Worm (Caenorhabditis elegans) whole organism, early embryonic: ENCODE results near the gene Y25C1A.13.

Experiments used
- B0310.2 ChIP-seq: sonication (generic microtip); optimal IDR thresholded peaks from 2 replicates; lab custom pipeline; 2016; ENCODE audit warnings: mild to moderate bottlenecking, missing genetic modification characterization, missing compliant biosample characterization
- F13C5.2 ChIP-seq: sonication (generic microtip); optimal IDR thresholded peaks from 2 replicates; lab custom pipeline; 2017; ENCODE audit warnings: mild to moderate bottlenecking, missing genetic modification characterization, inconsistent platforms, missing compliant biosample characterization
- aly-1 ChIP-seq: sonication (generic microtip); optimal IDR thresholded peaks from 2 replicates; lab custom pipeline; 2016; ENCODE audit warnings: missing genetic modification characterization, missing compliant biosample characterization
- ama-1 ChIP-seq: fragments of 150-350 bp; optimal IDR thresholded peaks from 2 replicates; lab custom pipeline; 2014
- ceh-13 ChIP-seq: fragments of 200-800 bp; sonication (Bioruptor generic); optimal IDR thresholded peaks from 2 replicates; lab custom pipeline; 2018; ENCODE audit warnings: mild to moderate bottlenecking, missing genetic modification characterization, missing compliant biosample characterization
- ceh-36 ChIP-seq: sonication (generic microtip); optimal IDR thresholded peaks from 2 replicates; lab custom pipeline; 2016; ENCODE audit warnings: missing genetic modification characterization, inconsistent platforms, missing compliant biosample characterization
- ets-7 ChIP-seq: sonication (generic microtip); optimal IDR thresholded peaks from 2 replicates; lab custom pipeline; 2016; ENCODE audit warnings: missing genotype, missing genetic modification characterization, missing compliant biosample characterization
- flt-1 ChIP-seq: fragments of 200-800 bp; sonication (Bioruptor generic); IDR thresholded peaks from 2 replicates; pipeline ENCODE4 v1.3.6; 2022; ENCODE audit warnings: missing genetic modification characterization, missing compliant biosample characterization
- hmbx-1 ChIP-seq: sonication (generic microtip); optimal IDR thresholded peaks from 2 replicates; lab custom pipeline; 2016; ENCODE audit warnings: mild to moderate bottlenecking, missing genetic modification characterization, missing compliant biosample characterization
- hmg-4 ChIP-seq: fragments of 200-800 bp; sonication (Bioruptor generic); optimal IDR thresholded peaks from 2 replicates; lab custom pipeline; 2018; ENCODE audit warnings: mild to moderate bottlenecking, missing genetic modification characterization, missing compliant biosample characterization
- hnd-1 ChIP-seq: sonication (generic microtip); optimal IDR thresholded peaks from 2 replicates; lab custom pipeline; 2016; ENCODE audit warnings: missing genetic modification characterization, missing compliant biosample characterization
- pes-1 ChIP-seq: fragments of 200-800 bp; sonication (Bioruptor generic); IDR thresholded peaks from 2 replicates; pipeline ENCODE4 v1.3.6; 2022; ENCODE audit warnings: missing genetic modification reagents, missing genetic modification characterization, missing compliant biosample characterization
- scrt-1 ChIP-seq: fragments of 200-800 bp; sonication (Bioruptor generic); IDR thresholded peaks from 2 replicates; pipeline ENCODE4 v1.3.6; 2022; ENCODE audit warnings: missing genetic modification characterization, missing compliant biosample characterization
- sea-1 ChIP-seq: fragments of 200-800 bp; sonication (Bioruptor generic); conservative IDR thresholded peaks from 2 replicates; pipeline ENCODE4 v1.3.6; 2022; ENCODE audit warnings: missing genetic modification characterization, missing compliant biosample characterization
- tbx-11 ChIP-seq: fragments of 200-800 bp; sonication (Bioruptor generic); IDR thresholded peaks from 2 replicates; pipeline ENCODE4 v1.3.6; 2022; ENCODE audit warnings: missing genetic modification characterization, missing compliant biosample characterization
- tbx-37 ChIP-seq: fragments of 200-800 bp; sonication (Bioruptor generic); conservative IDR thresholded peaks from 2 replicates; pipeline ENCODE4 v1.3.6; 2022; ENCODE audit warnings: missing genetic modification reagents, missing genetic modification characterization, missing compliant biosample characterization
- tra-4 ChIP-seq: sonication (generic microtip); optimal IDR thresholded peaks from 2 replicates; lab custom pipeline; 2017; ENCODE audit warnings: missing genetic modification characterization, missing compliant biosample characterization

The Y25C1A.13 gene

DNA sequence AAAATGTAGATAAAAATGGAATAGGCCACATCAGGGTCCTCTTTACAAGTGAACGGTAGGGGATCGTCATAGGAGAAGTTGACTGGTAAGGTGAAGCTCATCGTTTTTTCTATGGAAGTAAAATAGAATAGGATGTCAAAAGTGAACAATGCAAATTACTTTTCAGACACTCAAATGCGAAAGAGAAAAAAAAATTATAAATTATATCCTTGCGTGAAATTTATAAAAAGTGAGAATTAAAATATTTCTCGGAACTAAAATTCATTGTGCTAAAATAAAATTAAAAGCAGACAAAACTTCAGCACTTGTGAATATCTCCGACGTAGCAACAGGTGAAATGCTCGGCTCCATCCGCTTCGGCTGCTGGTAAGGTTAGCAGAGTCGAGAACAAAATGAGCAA lies 17.7 kb downstream of the Y25C1A.13 start, which contains the start of gene srg-22:
srg-22 (minus strand) TSS at position 101 of the 400 bp plus-strand sequence.
- TF ChIP-seq hnd-1 (tag; lab: Kevin White, UChicago) (no peak), tbx-11 (GFP tag; lab: Robert Waterston, UW) (no peak), B0310.2 (tag; lab: Kevin White, UChicago) (no peak), ets-7 (tag; lab: Kevin White, UChicago) (no peak), F13C5.2 (no peak), hmg-4 (GFP tag; lab: Kevin White, UChicago) (no peak), ama-1 (no peak), ceh-13 (GFP tag; lab: Kevin White, UChicago) (no peak)

DNA sequence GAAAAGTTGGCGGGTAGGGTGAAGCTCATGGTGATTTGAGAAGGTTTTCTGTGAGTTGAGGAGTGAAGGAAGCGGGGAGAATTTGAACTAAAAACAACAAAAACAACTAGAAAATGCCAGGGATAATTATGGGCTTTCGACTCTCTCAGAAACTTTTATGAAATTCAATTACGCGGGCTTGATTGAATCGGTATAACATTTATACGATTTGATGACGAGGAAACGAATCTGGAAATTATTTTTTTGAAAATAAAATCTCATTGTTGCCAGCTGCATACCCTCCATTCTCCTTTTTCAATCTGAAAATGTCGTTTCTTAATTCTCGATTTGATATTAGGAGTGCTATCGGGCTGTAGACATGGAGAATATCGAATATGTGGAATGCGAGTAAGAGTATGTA lies 19.8 kb downstream of the Y25C1A.13 start, which contains the start of gene srg-21:
srg-21 (minus strand) TSS at position 101 of the 400 bp plus-strand sequence.
- no peak for TF ChIP-seq tbx-37 (GFP tag; lab: Robert Waterston, UW)
- TF ChIP-seq tra-4 (tag; lab: Kevin White, UChicago): no peak
- TF ChIP-seq sea-1 (GFP tag; lab: Robert Waterston, UW): no peak
- TF ChIP-seq ceh-36: no peak
- no peak for TF ChIP-seq ceh-13 (GFP tag; lab: Kevin White, UChicago)
- no peak for TF ChIP-seq ets-7 (tag; lab: Kevin White, UChicago)
- no peak for TF ChIP-seq tbx-11 (GFP tag; lab: Robert Waterston, UW)
- no peak for TF ChIP-seq B0310.2 (tag; lab: Kevin White, UChicago)
- no peak for TF ChIP-seq hmbx-1 (tag; lab: Kevin White, UChicago)
- no peak for TF ChIP-seq ama-1
- no peak for TF ChIP-seq F13C5.2
- no peak for TF ChIP-seq flt-1
- no peak for TF ChIP-seq aly-1 (tag; lab: Kevin White, UChicago)
- no peak for TF ChIP-seq hmg-4 (GFP tag; lab: Kevin White, UChicago)
- TF ChIP-seq pes-1: no peak

DNA sequence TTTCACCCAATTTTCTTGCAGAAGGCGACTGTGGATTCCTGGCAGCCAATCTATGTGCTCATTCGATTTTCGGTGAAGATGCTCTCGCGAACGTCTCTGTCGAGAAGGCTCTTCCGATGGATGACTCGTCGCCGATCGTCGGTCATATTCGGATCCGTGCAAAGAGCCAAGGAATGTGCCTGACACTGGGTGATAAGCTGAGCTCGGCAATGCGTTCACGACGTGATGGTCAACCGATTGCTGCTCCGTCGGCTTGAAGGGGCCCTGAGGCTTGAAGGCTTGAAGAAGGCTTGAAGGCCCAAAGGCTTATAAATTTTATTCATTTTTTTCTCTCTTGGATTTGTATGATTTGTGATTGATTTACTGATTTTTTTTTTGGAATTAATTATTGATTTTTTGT lies 23.9 kb downstream of the Y25C1A.13 start:
- TF ChIP-seq flt-1 (no peak), ceh-13 (GFP tag; lab: Kevin White, UChicago) (no peak), hmbx-1 (tag; lab: Kevin White, UChicago) (no peak), ceh-36 (no peak), hmg-4 (GFP tag; lab: Kevin White, UChicago) (no peak), F13C5.2 (no peak), B0310.2 (tag; lab: Kevin White, UChicago) (no peak), scrt-1 (GFP tag; lab: Robert Waterston, UW) (no peak), pes-1 (no peak), tra-4 (tag; lab: Kevin White, UChicago) (no peak), aly-1 (tag; lab: Kevin White, UChicago) (no peak), ama-1 (no peak), ets-7 (tag; lab: Kevin White, UChicago) (no peak), tbx-37 (GFP tag; lab: Robert Waterston, UW) (no peak), hnd-1 (tag; lab: Kevin White, UChicago) (no peak), sea-1 (GFP tag; lab: Robert Waterston, UW) (no peak), tbx-11 (GFP tag; lab: Robert Waterston, UW) (no peak)

DNA sequence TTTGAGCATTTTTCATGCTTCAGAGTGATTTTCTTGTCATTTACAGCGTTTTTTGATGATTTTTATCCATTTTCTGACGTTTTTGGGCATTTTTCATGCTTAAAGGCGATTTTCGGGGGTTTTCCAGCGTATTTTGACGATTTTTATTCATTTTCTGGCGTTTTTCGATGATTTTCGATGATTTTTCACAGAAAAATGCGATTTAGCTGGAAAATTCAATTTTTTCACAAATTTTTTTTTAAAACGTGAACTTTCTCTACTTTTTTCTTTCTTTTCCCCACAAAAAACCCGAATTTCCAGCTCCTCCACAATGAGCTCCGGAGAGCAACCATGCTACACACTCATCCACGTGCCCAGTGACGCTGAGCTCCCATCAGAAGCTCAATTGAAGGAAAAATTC lies 32.6 kb downstream of the Y25C1A.13 start, which contains the start of gene copb-1:
copb-1 (plus strand) TSS at position 301 of the 400 bp plus-strand sequence.
- TF ChIP-seq F13C5.2: no peak
- no peak for TF ChIP-seq tbx-11 (GFP tag; lab: Robert Waterston, UW)
- no peak for TF ChIP-seq tra-4 (tag; lab: Kevin White, UChicago)
- no peak for TF ChIP-seq scrt-1 (GFP tag; lab: Robert Waterston, UW)
- TF ChIP-seq hmg-4 (GFP tag; lab: Kevin White, UChicago): no peak
- TF ChIP-seq hnd-1 (tag; lab: Kevin White, UChicago): no peak
- no peak for TF ChIP-seq aly-1 (tag; lab: Kevin White, UChicago)
- no peak for TF ChIP-seq ceh-36
- no peak for TF ChIP-seq tbx-37 (GFP tag; lab: Robert Waterston, UW)
- TF ChIP-seq sea-1 (GFP tag; lab: Robert Waterston, UW): no peak
- no peak for TF ChIP-seq flt-1
- no peak for TF ChIP-seq B0310.2 (tag; lab: Kevin White, UChicago)
- TF ChIP-seq ets-7 (tag; lab: Kevin White, UChicago): no peak

DNA sequence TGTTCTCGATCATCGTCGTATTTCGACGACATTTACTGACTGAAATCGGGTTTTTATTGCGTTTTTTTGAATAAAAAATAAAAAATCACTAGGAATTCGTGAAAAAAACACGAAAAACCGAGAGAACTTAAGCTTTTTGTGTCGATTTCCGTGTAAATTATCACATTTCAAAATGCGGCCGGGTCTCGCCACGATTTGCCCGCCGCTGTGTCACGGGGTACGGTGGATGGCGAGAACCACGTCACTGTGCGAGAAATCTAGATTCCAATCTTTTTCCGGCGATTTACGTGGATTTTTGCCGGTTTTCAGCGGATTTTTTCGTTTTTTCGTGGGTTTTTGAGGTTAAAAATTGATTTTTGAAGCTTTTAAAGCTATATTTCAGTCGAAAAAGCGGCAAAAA lies 34.1 kb downstream of the Y25C1A.13 start, which contains the start of gene Y25C1A.8:
Y25C1A.8 (minus strand) TSS at position 45 of the 400 bp plus-strand sequence.
- no peak for TF ChIP-seq scrt-1 (GFP tag; lab: Robert Waterston, UW)
- TF ChIP-seq hmg-4 (GFP tag; lab: Kevin White, UChicago): peak; percentile 16
- TF ChIP-seq sea-1 (GFP tag; lab: Robert Waterston, UW): 0 out of 2 replicates have a peak, but pooled peaks have one; percentile 14
- no peak for TF ChIP-seq ceh-36
- TF ChIP-seq tbx-11 (GFP tag; lab: Robert Waterston, UW): 0 out of 2 replicates have a peak, but pooled peaks have one; percentile 13
- TF ChIP-seq B0310.2 (tag; lab: Kevin White, UChicago): no peak
- peak; percentile 17 for TF ChIP-seq aly-1 (tag; lab: Kevin White, UChicago)
- peak; percentile 87 for TF ChIP-seq F13C5.2
- TF ChIP-seq pes-1: 0 out of 2 replicates have a peak, but pooled peaks have one; percentile 45

DNA sequence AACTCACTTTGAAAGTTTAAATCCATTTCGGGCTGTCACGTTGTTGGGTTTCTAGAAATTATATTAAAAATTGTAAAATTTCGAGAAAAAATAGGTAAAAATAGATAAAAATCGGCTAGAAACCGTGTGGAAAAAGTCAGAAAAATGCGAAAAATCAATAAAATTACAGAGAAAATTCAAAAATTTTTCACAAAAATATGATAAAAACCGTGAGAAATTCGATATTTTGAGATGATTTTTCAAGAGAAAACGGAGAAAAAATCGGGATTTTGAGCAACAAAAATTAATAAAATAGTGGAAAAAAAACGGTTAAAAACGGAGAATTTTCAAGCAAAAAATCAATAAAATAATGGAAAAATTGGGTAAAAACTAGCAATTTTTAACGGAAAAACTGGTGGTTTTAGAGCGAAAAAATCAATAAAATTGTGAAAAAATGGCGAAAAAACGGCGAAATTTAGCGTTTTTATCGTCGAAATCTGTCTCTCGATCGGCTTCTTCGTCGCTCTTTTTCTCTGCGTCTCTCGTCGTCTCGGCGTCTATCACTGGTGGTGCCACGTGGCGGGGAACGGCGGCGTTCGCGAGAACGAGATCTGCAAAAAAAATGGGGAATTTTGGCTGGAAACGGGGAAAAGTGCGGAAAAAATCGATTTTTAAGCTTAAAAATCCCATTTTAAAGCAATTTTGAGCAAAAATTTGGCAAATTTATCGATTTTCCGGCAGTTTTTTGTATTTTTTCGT lies 39.9 kb downstream of the Y25C1A.13 start, which contains the start of gene Y25C1A.7:
Y25C1A.7 (minus strand) TSS at position 51 of the 738 bp plus-strand sequence.
- TF ChIP-seq scrt-1 (GFP tag; lab: Robert Waterston, UW): no peak
- TF ChIP-seq hnd-1 (tag; lab: Kevin White, UChicago): no peak
- no peak for TF ChIP-seq pes-1
- TF ChIP-seq ceh-13 (GFP tag; lab: Kevin White, UChicago): no peak
- no peak for TF ChIP-seq ceh-36
- TF ChIP-seq aly-1 (tag; lab: Kevin White, UChicago): no peak
- no peak for TF ChIP-seq sea-1 (GFP tag; lab: Robert Waterston, UW)
- TF ChIP-seq B0310.2 (tag; lab: Kevin White, UChicago): no peak

DNA sequence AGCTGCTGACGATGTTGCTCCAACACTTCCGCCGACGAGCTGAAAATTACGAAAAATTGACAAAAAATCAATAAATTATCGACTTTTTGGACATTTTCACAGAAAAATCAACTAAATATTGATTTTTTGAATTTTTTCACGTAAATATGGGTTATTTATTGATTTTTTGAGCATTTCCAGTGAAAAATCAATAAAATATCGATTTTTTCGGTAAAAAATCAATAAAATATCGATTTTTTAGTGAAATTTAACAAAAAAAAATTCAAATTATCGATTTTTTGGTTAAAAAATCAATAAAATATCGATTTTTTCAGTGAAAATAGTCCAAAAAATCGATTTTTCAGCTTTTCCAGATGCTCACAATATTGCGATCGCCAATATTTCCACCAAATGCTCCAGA lies 40.9 kb downstream of the Y25C1A.13 start:
- TF ChIP-seq aly-1 (tag; lab: Kevin White, UChicago) (no peak), hmbx-1 (tag; lab: Kevin White, UChicago) (no peak), ceh-13 (GFP tag; lab: Kevin White, UChicago) (no peak), F13C5.2 (no peak), sea-1 (GFP tag; lab: Robert Waterston, UW) (no peak), pes-1 (no peak), scrt-1 (GFP tag; lab: Robert Waterston, UW) (no peak), ama-1 (no peak), B0310.2 (tag; lab: Kevin White, UChicago) (no peak), hmg-4 (GFP tag; lab: Kevin White, UChicago) (no peak), tra-4 (tag; lab: Kevin White, UChicago) (no peak), ets-7 (tag; lab: Kevin White, UChicago) (no peak), tbx-11 (GFP tag; lab: Robert Waterston, UW) (no peak), tbx-37 (GFP tag; lab: Robert Waterston, UW) (no peak), ceh-36 (no peak), hnd-1 (tag; lab: Kevin White, UChicago) (no peak)
